Worm (Caenorhabditis elegans): ENCODE data around the gene math-8.

DNA sequence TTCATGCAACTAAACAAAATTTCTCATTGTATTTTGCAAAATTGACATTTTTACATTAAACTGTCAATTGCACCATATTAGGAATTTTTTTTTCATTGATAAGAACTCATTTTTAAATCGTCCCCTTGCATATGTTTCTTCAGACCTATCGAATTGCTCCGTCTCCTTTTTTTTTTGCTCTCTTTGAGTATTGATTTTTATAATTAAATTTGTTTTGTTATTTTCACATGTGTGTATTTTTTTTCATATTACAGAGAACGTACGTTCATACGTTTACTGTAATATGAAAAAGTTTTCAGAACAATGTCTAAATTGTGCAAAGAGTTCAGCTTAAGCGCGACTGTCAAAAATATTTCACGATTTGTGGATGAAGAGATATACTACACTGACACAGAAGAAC is 19.9 kb downstream of the math-8 start, which contains the start of gene math-14:
- TF ChIP-seq unc-62 (GFP tag; optimal IDR thresholded peaks at IDR 0.05 in 1 of 2) (no peak), unc-62 (tag; optimal IDR thresholded peaks at IDR 0.05) (no peak), hif-1 (tag; optimal IDR thresholded peaks at IDR 0.05) (no peak), Y75B8A.6 (GFP tag; IDR thresholded peaks at IDR 0.05) (no peak), dmd-8 (GFP tag; IDR thresholded peaks at IDR 0.05) (no peak), nhr-77 (tag; optimal IDR thresholded peaks at IDR 0.05) (no peak), nhr-11 (tag; optimal IDR thresholded peaks at IDR 0.05) (no peak), tra-1 (GFP tag; IDR thresholded peaks at IDR 0.05) (no peak), lir-3 (tag; optimal IDR thresholded peaks at IDR 0.05) (no peak), mep-1 (tag; optimal IDR thresholded peaks at IDR 0.05) (no peak), lim-7 (GFP tag; IDR thresholded peaks at IDR 0.05) (no peak), ama-1 (optimal IDR thresholded peaks at IDR 0.05) (no peak), pqm-1 (tag; optimal IDR thresholded peaks at IDR 0.05) (no peak), ztf-11 (tag; optimal IDR thresholded peaks at IDR 0.05) (no peak)
